Fruit fly (Drosophila melanogaster): ENCODE results near the gene loco.

loco gene

DNA sequence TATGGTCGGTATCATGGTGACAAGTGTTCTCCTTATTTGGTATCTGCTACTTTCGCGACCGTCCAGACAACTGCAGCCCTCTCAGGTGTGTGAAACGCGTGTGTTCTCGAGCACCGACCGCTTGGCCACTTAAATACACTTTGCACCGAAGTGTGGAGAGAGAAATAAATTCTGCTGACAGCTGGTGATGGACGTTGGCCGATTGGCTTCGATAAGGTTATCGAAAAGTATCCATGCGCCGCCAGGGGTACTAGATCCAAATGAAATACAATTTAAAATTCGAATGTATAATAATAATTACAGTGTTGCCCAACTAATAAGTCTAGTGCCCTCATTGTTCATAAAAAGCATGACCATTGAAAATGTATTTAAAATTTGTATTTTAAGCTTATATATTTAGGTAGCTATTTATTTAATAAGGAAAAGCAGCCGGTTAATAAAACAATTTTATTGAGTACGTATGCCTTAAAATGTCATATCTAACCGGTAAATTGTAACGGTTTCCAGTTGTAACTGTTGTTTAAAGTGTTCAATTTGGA, 47.2 kb upstream of the loco start, which contains the start of the genes Gclm and CG17625 (continued):
- peak; percentile 26 for TF ChIP-seq CG13624 (GFP tag; optimal IDR thresholded peaks at IDR 0.05)
- peak; percentile 84 for TF ChIP-seq CG14710 (tag; optimal IDR thresholded peaks at IDR 0.05)
- TF ChIP-seq CG6689 (GFP tag; IDR thresholded peaks at IDR 0.05), result peak; percentile 60; the same call in 1 of the 2 replicates
- TF ChIP-seq Aef1 (GFP tag; IDR thresholded peaks at IDR 0.05), result peak; percentile 41
- TF ChIP-seq CG1602 (GFP tag; optimal IDR thresholded peaks at IDR 0.05), result peak; percentile 34
- peak; percentile 41 for TF ChIP-seq Hey (tag; optimal IDR thresholded peaks at IDR 0.05)
- TF ChIP-seq Blimp-1 (GFP tag; optimal IDR thresholded peaks at IDR 0.05), result peak; percentile 38
- TF ChIP-seq Trl (optimal IDR thresholded peaks at IDR 0.05), result no peak
- TF ChIP-seq Trl (GFP tag; optimal IDR thresholded peaks at IDR 0.05), result no peak
- peak; percentile 45; the same call in 1 of the 2 replicates for TF ChIP-seq rib (GFP tag; IDR thresholded peaks at IDR 0.05)
- no peak for TF ChIP-seq run (tag; optimal IDR thresholded peaks at IDR 0.05)
- TF ChIP-seq sna (GFP tag; IDR thresholded peaks at IDR 0.05; ENCODE audit: partially characterized antibody), result peak; percentile 69; the same call in 1 of the 2 replicates
- no peak for TF ChIP-seq yki (optimal IDR thresholded peaks at IDR 0.05)
- TF ChIP-seq oc (tag; optimal IDR thresholded peaks at IDR 0.05), result peak; percentile 3
- TF ChIP-seq CG13296 (GFP tag; optimal IDR thresholded peaks at IDR 0.05), result peak; percentile 76
- no peak for TF ChIP-seq cas (GFP tag; IDR thresholded peaks at IDR 0.05)
- peak; percentile 58 for TF ChIP-seq CG13424 (tag; optimal IDR thresholded peaks at IDR 0.05)
- peak; percentile 76 for TF ChIP-seq CG6791 (GFP tag; IDR thresholded peaks at IDR 0.05; ENCODE audit: partially characterized antibody)
- peak; percentile 41 for TF ChIP-seq CG9727 (GFP tag; optimal IDR thresholded peaks at IDR 0.05)
- TF ChIP-seq row (GFP tag; IDR thresholded peaks at IDR 0.05), result peak; percentile 88
- peak; percentile 84 for TF ChIP-seq amos (GFP tag; IDR thresholded peaks at IDR 0.05; ENCODE audit: partially characterized antibody)
- no peak for TF ChIP-seq lov (optimal IDR thresholded peaks at IDR 0.05)
- no peak for TF ChIP-seq lov (GFP tag; IDR thresholded peaks at IDR 0.05)
- peak; percentile 29 for TF ChIP-seq Lhr (GFP tag; optimal IDR thresholded peaks at IDR 0.05)
- TF ChIP-seq Drgx (GFP tag; IDR thresholded peaks at IDR 0.05), result peak; percentile 44
- peak; percentile 56; the same call in 2 of the 3 replicates for TF ChIP-seq dysf (GFP tag; IDR thresholded peaks at IDR 0.05)
- peak; percentile 29 for TF ChIP-seq ftz-f1 (GFP tag; optimal IDR thresholded peaks at IDR 0.05)
- peak; percentile 4 for TF ChIP-seq CG12942 (GFP tag; optimal IDR thresholded peaks at IDR 0.05)
- peak; percentile 27; the same call in 1 of the 2 replicates for TF ChIP-seq CG10959 (GFP tag; IDR thresholded peaks at IDR 0.05)
- TF ChIP-seq Atf6 (GFP tag; IDR thresholded peaks at IDR 0.05), result no peak
- peak; percentile 59 for TF ChIP-seq CG6854 (GFP tag; optimal IDR thresholded peaks at IDR 0.05)
- TF ChIP-seq al (GFP tag; IDR thresholded peaks at IDR 0.05), result peak; percentile 50
- TF ChIP-seq CrebB (tag; optimal IDR thresholded peaks at IDR 0.05), result peak; percentile 27
- peak; percentile 68; the same call in 1 of the 3 replicates for TF ChIP-seq mld (GFP tag; IDR thresholded peaks at IDR 0.05; ENCODE audit: partially characterized antibody)
- no peak for TF ChIP-seq da (GFP tag; optimal IDR thresholded peaks at IDR 0.05)
- TF ChIP-seq CG10462 (GFP tag; optimal IDR thresholded peaks at IDR 0.05), result peak; percentile 18
- TF ChIP-seq eve (GFP tag; optimal IDR thresholded peaks at IDR 0.05), result no peak
- 0 out of 3 replicates have a peak, but pooled peaks have one; percentile 36 for TF ChIP-seq CG11560 (tag; IDR thresholded peaks at IDR 0.05)
- no peak for TF ChIP-seq CG3838 (GFP tag; optimal IDR thresholded peaks at IDR 0.05)
- TF ChIP-seq z (GFP tag; IDR thresholded peaks at IDR 0.05), result no peak
- TF ChIP-seq CG12744 (GFP tag; optimal IDR thresholded peaks at IDR 0.05), result peak; percentile 27
- TF ChIP-seq tap (tag; optimal IDR thresholded peaks at IDR 0.05), result peak; percentile 53
- TF ChIP-seq CG13775 (GFP tag; optimal IDR thresholded peaks at IDR 0.05), result peak; percentile 28
- peak; percentile 66 for TF ChIP-seq HmgZ (tag; optimal IDR thresholded peaks at IDR 0.05)
- TF ChIP-seq Bteb2 (GFP tag; optimal IDR thresholded peaks at IDR 0.05), result no peak
- peak; percentile 58; the same call in 1 of the 2 replicates for TF ChIP-seq CG6272 (GFP tag; IDR thresholded peaks at IDR 0.05)
- TF ChIP-seq unc-4 (GFP tag; IDR thresholded peaks at IDR 0.05; ENCODE audit: partially characterized antibody), result peak; percentile 75
- TF ChIP-seq CG10979 (tag; optimal IDR thresholded peaks at IDR 0.05), result peak; percentile 36
- no peak for TF ChIP-seq ham (GFP tag; IDR thresholded peaks at IDR 0.05)
- TF ChIP-seq shn (GFP tag; optimal IDR thresholded peaks at IDR 0.05), result peak; percentile 11
- peak; percentile 78 for TF ChIP-seq CG2120 (GFP tag; optimal IDR thresholded peaks at IDR 0.05)
